Fruit fly (Drosophila melanogaster) whole organism, embryonic: ENCODE results near the gene CG6959.

Source experiments
- C15 ChIP-seq: fragments of 200-800 bp; sonication (Bioruptor generic); IDR thresholded peaks from 3 replicates; pipeline ENCODE4 v1.3.6; 2022; ENCODE audit warnings: missing biosample characterization, missing genetic modification characterization
- CG10543 ChIP-seq: fragments of 200-800 bp; sonication (Bioruptor generic); optimal IDR thresholded peaks from 3 replicates; lab custom pipeline; 2017; ENCODE audit warnings: missing biosample characterization, mild to moderate bottlenecking, missing genetic modification characterization, moderate library complexity
- CG10565 ChIP-seq: fragments of 200-800 bp; sonication (Bioruptor generic); optimal IDR thresholded peaks from 3 replicates; lab custom pipeline; 2016; ENCODE audit warnings: missing biosample characterization, mild to moderate bottlenecking, missing genetic modification characterization
- CG11723 ChIP-seq: fragments of 200-800 bp; sonication (Bioruptor generic); optimal IDR thresholded peaks from 2 replicates; lab custom pipeline; 2017; ENCODE audit warnings: missing biosample characterization, mild to moderate bottlenecking, missing genetic modification characterization
- CG14441 ChIP-seq: fragments of 200-800 bp; sonication (Bioruptor generic); IDR thresholded peaks from 2 replicates; pipeline ENCODE4 v1.3.6; 2022; ENCODE audit warnings: missing biosample characterization, missing genetic modification characterization
- CG15601 ChIP-seq: fragments of 200-800 bp; sonication (Bioruptor generic); optimal IDR thresholded peaks from 3 replicates; lab custom pipeline; 2019; ENCODE audit warnings: missing biosample characterization, mild to moderate bottlenecking, missing genetic modification characterization, moderate library complexity
- CG16779 ChIP-seq: fragments of 200-800 bp; sonication (Bioruptor generic); IDR thresholded peaks from 2 replicates; pipeline ENCODE4 v1.3.6; 2022; ENCODE audit warnings: missing biosample characterization, missing genetic modification characterization
- CG17612 ChIP-seq: fragments of 200-800 bp; sonication (Bioruptor generic); IDR thresholded peaks from 2 replicates; pipeline ENCODE4 v1.3.6; 2022; ENCODE audit warnings: missing biosample characterization, missing genetic modification characterization
- CG18262 ChIP-seq: fragments of 200-800 bp; optimal IDR thresholded peaks from 3 replicates; lab custom pipeline; 2019; ENCODE audit warnings: missing biosample characterization, mild to moderate bottlenecking, missing genetic modification characterization, moderate library complexity
- CG1832 ChIP-seq: fragments of 200-800 bp; sonication (Bioruptor generic); optimal IDR thresholded peaks from 2 replicates; lab custom pipeline; 2017; ENCODE audit warnings: missing biosample characterization, mild to moderate bottlenecking, missing genetic modification characterization, inconsistent platforms
- CG2116 ChIP-seq: fragments of 200-800 bp; sonication (Bioruptor generic); optimal IDR thresholded peaks from 3 replicates; lab custom pipeline; 2018; ENCODE audit warnings: missing biosample characterization, mild to moderate bottlenecking, missing genetic modification characterization
- CG2712 ChIP-seq: fragments of 200-800 bp; optimal IDR thresholded peaks from 3 replicates; lab custom pipeline; 2019; ENCODE audit warnings: missing biosample characterization, mild to moderate bottlenecking, missing genetic modification characterization, moderate library complexity
- CG33213 ChIP-seq: fragments of 200-800 bp; sonication (Bioruptor generic); optimal IDR thresholded peaks from 3 replicates; lab custom pipeline; 2016; ENCODE audit warnings: missing biosample characterization, missing genetic modification characterization
- CG4424 ChIP-seq: fragments of 200-800 bp; sonication (Bioruptor generic); optimal IDR thresholded peaks from 3 replicates; lab custom pipeline; 2016; ENCODE audit warnings: missing biosample characterization, missing genetic modification characterization
- CG4617 ChIP-seq: fragments of 200-800 bp; sonication (Bioruptor generic); optimal IDR thresholded peaks from 3 replicates; lab custom pipeline; 2016; ENCODE audit warnings: missing biosample characterization, missing genetic modification characterization, borderline replicate concordance
- CG5180 ChIP-seq: fragments of 200-800 bp; sonication (Bioruptor generic); optimal IDR thresholded peaks from 3 replicates; lab custom pipeline; 2017; ENCODE audit warnings: missing biosample characterization, missing genetic modification characterization, mild to moderate bottlenecking, moderate library complexity, missing genetic modification reagents
- CG6272 ChIP-seq: fragments of 200-800 bp; sonication (Bioruptor generic); IDR thresholded peaks from 2 replicates; pipeline ENCODE4 v1.3.6; 2022; ENCODE audit warnings: missing biosample characterization, missing genetic modification characterization
- CG8478 ChIP-seq: fragments of >200 bp; optimal IDR thresholded peaks from 2 replicates; lab custom pipeline; 2018
- CG9609 ChIP-seq: fragments of 200-800 bp; sonication (Bioruptor generic); optimal IDR thresholded peaks from 3 replicates; lab custom pipeline; 2016; ENCODE audit warnings: missing biosample characterization, missing genetic modification characterization
- CoRest ChIP-seq: fragments of 200-800 bp; sonication (Bioruptor generic); optimal IDR thresholded peaks from 3 replicates; lab custom pipeline; 2018; ENCODE audit warnings: missing biosample characterization, mild to moderate bottlenecking, missing genetic modification characterization, moderate library complexity
- Dip2 ChIP-seq: fragments of 200-800 bp; sonication (Bioruptor generic); IDR thresholded peaks from 2 replicates; pipeline ENCODE4 v1.3.6; 2022; ENCODE audit warnings: missing biosample characterization, missing genetic modification characterization
- Dp ChIP-seq: fragments of 200-800 bp; sonication (Bioruptor generic); optimal IDR thresholded peaks from 2 replicates; lab custom pipeline; 2018; ENCODE audit warnings: missing biosample characterization, mild to moderate bottlenecking, missing genetic modification characterization, moderate library complexity
- Dref ChIP-seq: fragments of 200-800 bp; sonication (Bioruptor generic); IDR thresholded peaks from 2 replicates; pipeline ENCODE4 v1.3.6; 2022; ENCODE audit warnings: missing biosample characterization, missing genetic modification characterization
- Ets65A ChIP-seq: fragments of 200-800 bp; sonication (Bioruptor generic); peaks from one replicate; lab custom pipeline; 2016; ENCODE audit warnings: missing biosample characterization, missing genetic modification characterization
- H2.0 ChIP-seq: fragments of 200-800 bp; sonication (Bioruptor generic); IDR thresholded peaks from 2 replicates; pipeline ENCODE4 v1.3.6; 2022; ENCODE audit warnings: missing biosample characterization, missing genetic modification characterization
- HLH3B ChIP-seq: fragments of 200-800 bp; sonication (Bioruptor generic); IDR thresholded peaks from 2 replicates; pipeline ENCODE4 v1.3.6; 2022; ENCODE audit warnings: missing biosample characterization, missing genetic modification characterization
- HLHmδ ChIP-seq: fragments of 200-800 bp; sonication (Bioruptor generic); optimal IDR thresholded peaks from 2 replicates; lab custom pipeline; 2018; ENCODE audit warnings: missing biosample characterization, mild to moderate bottlenecking, missing genetic modification characterization, moderate library complexity
- Hr39 ChIP-seq: fragments of >200 bp; optimal IDR thresholded peaks from 2 replicates; lab custom pipeline; 2017
- Hr51 ChIP-seq, 2 experiments: fragments of 200-800 bp; sonication (Bioruptor generic); optimal IDR thresholded peaks; 2 replicates in 1 of 2; 3 replicates in 1 of 2; lab custom pipeline; 2016 to 2018; ENCODE audit warnings: missing biosample characterization in 2 of 2, missing genetic modification characterization in 2 of 2, mild to moderate bottlenecking in 1 of 2, moderate library complexity in 1 of 2
- PHDP ChIP-seq: fragments of 200-800 bp; sonication (Bioruptor generic); optimal IDR thresholded peaks from 3 replicates; lab custom pipeline; 2018; ENCODE audit warnings: missing biosample characterization, mild to moderate bottlenecking, missing genetic modification characterization, moderate library complexity
- Six4 ChIP-seq: fragments of 200-800 bp; sonication (Bioruptor generic); optimal IDR thresholded peaks from 2 replicates; lab custom pipeline; 2016; ENCODE audit warnings: missing biosample characterization, missing genetic modification characterization
- al ChIP-seq: fragments of 200-800 bp; sonication (Bioruptor generic); IDR thresholded peaks from 2 replicates; pipeline ENCODE4 v1.3.6; 2022; ENCODE audit warnings: missing biosample characterization, missing genetic modification characterization
- ara ChIP-seq: fragments of 200-800 bp; sonication (Bioruptor generic); IDR thresholded peaks from 2 replicates; pipeline ENCODE4 v1.3.6; 2022; ENCODE audit warnings: missing biosample characterization, missing genetic modification characterization
- chn ChIP-seq: fragments of 200-800 bp; sonication (Bioruptor generic); optimal IDR thresholded peaks from 2 replicates; lab custom pipeline; 2016; ENCODE audit warnings: missing biosample characterization, missing genetic modification characterization
- dimm ChIP-seq: fragments of 200-800 bp; sonication (Bioruptor generic); IDR thresholded peaks from 2 replicates; pipeline ENCODE4 v1.3.6; 2022; ENCODE audit warnings: missing biosample characterization, missing genetic modification characterization
- fd102C ChIP-seq: fragments of 200-800 bp; sonication (Bioruptor generic); optimal IDR thresholded peaks from 2 replicates; lab custom pipeline; 2018; ENCODE audit warnings: missing biosample characterization, mild to moderate bottlenecking, missing genetic modification characterization, moderate library complexity
- fd64A ChIP-seq: fragments of 200-800 bp; sonication (Bioruptor generic); optimal IDR thresholded peaks from 3 replicates; lab custom pipeline; 2018; ENCODE audit warnings: missing biosample characterization, mild to moderate bottlenecking, missing genetic modification characterization
- ind ChIP-seq: fragments of 200-800 bp; sonication (Bioruptor generic); optimal IDR thresholded peaks from 3 replicates; lab custom pipeline; 2016; ENCODE audit warnings: missing biosample characterization, missing genetic modification characterization
- lmd ChIP-seq: fragments of 200-800 bp; sonication (Bioruptor generic); IDR thresholded peaks from 2 replicates; pipeline ENCODE4 v1.3.6; 2022; ENCODE audit warnings: missing biosample characterization, missing genetic modification characterization
- nau ChIP-seq: fragments of 200-800 bp; sonication (Bioruptor generic); optimal IDR thresholded peaks from 3 replicates; lab custom pipeline; 2017; ENCODE audit warnings: missing biosample characterization, mild to moderate bottlenecking, missing genetic modification characterization, missing genetic modification reagents
- oc ChIP-seq: fragments of 200-800 bp; sonication (Bioruptor generic); optimal IDR thresholded peaks from 2 replicates; lab custom pipeline; 2018; ENCODE audit warnings: missing biosample characterization, mild to moderate bottlenecking, missing genetic modification characterization, moderate library complexity
- org-1 ChIP-seq: fragments of 200-800 bp; sonication (Bioruptor generic); optimal IDR thresholded peaks from 2 replicates; lab custom pipeline; 2017; ENCODE audit warnings: missing biosample characterization, missing genetic modification characterization
- sens ChIP-seq: fragments of 200-800 bp; sonication (Bioruptor generic); peaks from one replicate; lab custom pipeline; 2016; ENCODE audit warnings: missing biosample characterization, missing genetic modification characterization
- slou ChIP-seq: fragments of 200-800 bp; sonication (Bioruptor generic); optimal IDR thresholded peaks from 3 replicates; lab custom pipeline; 2016; ENCODE audit warnings: missing biosample characterization, missing genetic modification characterization
- tin ChIP-seq: fragments of 200-800 bp; sonication (Bioruptor generic); optimal IDR thresholded peaks from 3 replicates; lab custom pipeline; 2016; ENCODE audit warnings: missing biosample characterization, missing genetic modification characterization
- trem ChIP-seq: fragments of 200-800 bp; optimal IDR thresholded peaks from 3 replicates; lab custom pipeline; 2019; ENCODE audit warnings: missing biosample characterization, mild to moderate bottlenecking, missing genetic modification characterization, moderate library complexity
- ttk ChIP-seq: fragments of 200-800 bp; sonication (Bioruptor generic); IDR thresholded peaks from 2 replicates; pipeline ENCODE4 v2.1.2; 2022; ENCODE audit warnings: missing biosample characterization, missing genetic modification characterization
- twi ChIP-seq: fragments of 200-800 bp; optimal IDR thresholded peaks from 2 replicates; lab custom pipeline; 2019; ENCODE audit warnings: missing biosample characterization, mild to moderate bottlenecking, missing genetic modification characterization, moderate library complexity
- unc-4 ChIP-seq: fragments of 200-800 bp; sonication (Bioruptor generic); IDR thresholded peaks from 2 replicates; pipeline ENCODE4 v1.3.6; 2022; ENCODE audit warnings: missing biosample characterization, missing genetic modification characterization; ENCODE audit not compliant: partially characterized antibody
- usp ChIP-seq: fragments of >200 bp; optimal IDR thresholded peaks from 2 replicates; lab custom pipeline; 2017; ENCODE audit warnings: missing biosample characterization, missing genetic modification characterization

CG6959 gene

DNA sequence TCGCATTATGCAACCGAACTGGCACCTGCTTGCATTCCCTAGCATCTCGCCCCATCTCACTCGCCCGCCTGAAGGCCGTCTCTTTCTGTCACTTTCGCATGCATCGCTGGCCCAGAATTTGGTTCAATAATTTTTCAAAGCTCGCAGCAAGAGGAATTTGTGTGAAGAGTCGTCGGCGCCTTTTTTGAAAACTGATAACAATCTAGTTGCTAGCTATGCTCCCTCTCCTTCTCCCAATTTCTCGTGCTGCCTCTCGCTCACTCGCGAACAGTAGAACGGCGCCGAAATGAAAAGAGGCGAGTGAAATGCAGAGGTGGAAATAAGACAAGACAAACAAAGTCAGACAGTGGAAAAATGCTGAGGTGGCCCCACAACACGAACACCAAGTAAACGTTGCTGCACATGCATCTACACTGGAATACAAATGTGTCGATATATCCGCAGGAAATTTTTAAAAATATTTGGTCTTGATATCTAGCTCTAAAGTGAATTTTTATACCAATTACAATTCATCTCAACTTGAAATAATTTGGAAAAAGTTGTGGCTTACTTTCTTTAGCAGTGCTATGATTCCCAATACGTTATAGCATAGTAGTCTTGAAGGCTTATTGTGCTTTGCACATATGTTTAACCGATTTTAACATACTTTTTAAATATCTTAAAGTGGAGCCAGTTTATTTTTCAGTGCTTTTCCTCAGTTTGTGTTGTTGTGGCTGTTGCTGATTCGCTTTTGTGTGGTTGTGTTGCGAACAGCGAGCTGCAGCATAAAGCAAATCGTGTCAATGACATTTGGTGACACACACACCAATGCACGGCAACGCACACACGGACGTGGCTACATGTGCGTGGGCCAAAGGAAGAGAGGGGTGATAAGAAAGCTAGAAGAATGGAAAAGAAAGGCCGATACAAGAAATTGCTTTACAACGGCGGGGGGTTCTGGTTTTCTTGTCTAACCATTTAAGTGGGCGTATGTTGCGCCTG is 18.1 kb downstream of the CG6959 start (continued):
- peak; percentile 67 for TF ChIP-seq tin (GFP tag; lab: Kevin White, UChicago)
- peak; percentile 85 for TF ChIP-seq PHDP (tag; lab: Kevin White, UChicago)
- TF ChIP-seq CG8478 (lab: Kevin White, UChicago): no peak
- no peak for TF ChIP-seq H2.0 (GFP tag; lab: Robert Waterston, UW)
- peak; percentile 71 for TF ChIP-seq CG5180 (GFP tag; lab: Kevin White, UChicago)
- TF ChIP-seq CG2712 (tag; lab: Kevin White, UChicago): peak; percentile 95
- peak; percentile 74 for TF ChIP-seq CG11723
- TF ChIP-seq CG16779 (GFP tag; lab: Robert Waterston, UW): no peak
- TF ChIP-seq chn (GFP tag; lab: Kevin White, UChicago): peak; percentile 74
- no peak for TF ChIP-seq fd102C (GFP tag; lab: Kevin White, UChicago)
- TF ChIP-seq org-1 (GFP tag; lab: Kevin White, UChicago): peak; percentile 73
- TF ChIP-seq CG17612 (GFP tag; lab: Robert Waterston, UW): no peak
- TF ChIP-seq Dref (GFP tag; lab: Robert Waterston, UW): no peak
- peak; percentile 85 for TF ChIP-seq lmd (GFP tag; lab: Robert Waterston, UW)
- TF ChIP-seq ind (GFP tag; lab: Kevin White, UChicago): peak; percentile 60
- peak; percentile 79 for TF ChIP-seq oc (tag; lab: Kevin White, UChicago)
- TF ChIP-seq nau: peak; percentile 72
- no peak for TF ChIP-seq usp (GFP tag; lab: Kevin White, UChicago)
- TF ChIP-seq twi (tag; lab: Kevin White, UChicago): peak; percentile 87
- TF ChIP-seq CG14441 (GFP tag; lab: Robert Waterston, UW): no peak
- TF ChIP-seq CG9609 (GFP tag; lab: Kevin White, UChicago): peak; percentile 62
- TF ChIP-seq CG6272 (GFP tag; lab: Robert Waterston, UW): no peak
- no peak for TF ChIP-seq C15 (GFP tag; lab: Robert Waterston, UW)
- no peak for TF ChIP-seq HLHmδ (GFP tag; lab: Kevin White, UChicago)
- peak; percentile 35 for TF ChIP-seq CG4617 (GFP tag; lab: Kevin White, UChicago)
- no peak for TF ChIP-seq al
- TF ChIP-seq trem (tag; lab: Kevin White, UChicago): peak; percentile 89
- no peak for TF ChIP-seq Dip2 (GFP tag; lab: Robert Waterston, UW)
- no peak for TF ChIP-seq dimm
- TF ChIP-seq unc-4 (GFP tag; lab: Robert Waterston, UW): no peak
- peak; percentile 50 for TF ChIP-seq CG33213 (GFP tag; lab: Kevin White, UChicago)
- peak; percentile 86 for TF ChIP-seq CG4424 (GFP tag; lab: Kevin White, UChicago)
- TF ChIP-seq ttk (GFP tag; lab: Robert Waterston, UW): peak; percentile 51; the same call in 1 of the 2 replicates
- TF ChIP-seq slou: no peak
- no peak for TF ChIP-seq Hr39 (lab: Kevin White, UChicago)
- TF ChIP-seq CoRest (tag; lab: Kevin White, UChicago): peak; percentile 90
- TF ChIP-seq fd64A (GFP tag; lab: Kevin White, UChicago): peak; percentile 78
- TF ChIP-seq Six4 (GFP tag; lab: Kevin White, UChicago): peak; percentile 62
- peak; percentile 28 for TF ChIP-seq CG2116 (GFP tag; lab: Kevin White, UChicago)
- TF ChIP-seq CG10565 (GFP tag; lab: Kevin White, UChicago): no peak
- TF ChIP-seq sens (GFP tag; lab: Kevin White, UChicago): peak; percentile 98
- TF ChIP-seq ara: peak; percentile 78
- TF ChIP-seq HLH3B (GFP tag; lab: Robert Waterston, UW): peak; percentile 69
- TF ChIP-seq CG10543 (GFP tag; lab: Kevin White, UChicago): no peak
- peak; percentile 97 for TF ChIP-seq CG18262 (tag; lab: Kevin White, UChicago)
- no peak for TF ChIP-seq CG1832
- peak in 1 of 2 experiments; percentile 77 for TF ChIP-seq Hr51 (GFP tag; optimal IDR thresholded peaks at IDR 0.05; lab: Kevin White, UChicago)
- no peak for TF ChIP-seq Dp
- peak; percentile 91 for TF ChIP-seq Ets65A (GFP tag; lab: Kevin White, UChicago)
- TF ChIP-seq CG15601 (tag; lab: Kevin White, UChicago): peak; percentile 94
